Fruit fly (Drosophila melanogaster): ENCODE data around the gene mthl1.

dm6 chrX:16690499-16690898, 49.7 kb downstream of the mthl1 start:
- TF ChIP-seq CG7045 (GFP tag; optimal IDR thresholded peaks at IDR 0.05), result no peak
- TF ChIP-seq pad (GFP tag; optimal IDR thresholded peaks at IDR 0.05), result no peak
- TF ChIP-seq CG33017 (tag; optimal IDR thresholded peaks at IDR 0.05), result no peak
- TF ChIP-seq kay (GFP tag; ENCODE audit: borderline replicate concordance), result no peak
- no peak for TF ChIP-seq Crg-1 (GFP tag; optimal IDR thresholded peaks at IDR 0.05)
- no peak for TF ChIP-seq cnc (optimal IDR thresholded peaks at IDR 0.05)
- no peak for TF ChIP-seq Mnt (GFP tag; optimal IDR thresholded peaks at IDR 0.05)
- TF ChIP-seq bab1 (GFP tag; optimal IDR thresholded peaks at IDR 0.05), result no peak
- no peak for TF ChIP-seq cic (GFP tag; optimal IDR thresholded peaks at IDR 0.05)
- no peak for TF ChIP-seq ovo (GFP tag; optimal IDR thresholded peaks at IDR 0.05)
